Fruit fly (Drosophila melanogaster): ENCODE measurements around the gene osi.

DNA sequence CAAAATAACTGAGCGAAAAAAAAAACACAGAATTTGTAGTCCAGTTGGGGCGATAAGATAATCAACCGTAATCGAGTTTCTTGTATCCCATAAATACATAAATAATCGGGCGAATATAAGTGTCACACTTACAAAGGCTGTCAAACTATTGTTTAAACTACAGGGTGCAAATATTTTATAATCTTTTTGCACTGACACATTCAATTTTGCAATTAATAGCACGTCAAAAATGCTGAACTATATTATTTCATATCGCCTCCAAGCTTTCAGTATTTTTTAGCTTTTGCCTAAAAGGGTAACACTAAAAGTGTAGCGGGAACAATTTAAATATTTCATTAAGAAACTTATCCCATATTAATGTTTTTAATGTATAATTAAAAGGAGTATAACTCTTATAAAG, 22.4 kb upstream of the osi start, which contains the start of gene ApepP:
- TF ChIP-seq br (GFP tag; optimal IDR thresholded peaks at IDR 0.05) (no peak), HLH106 (tag; optimal IDR thresholded peaks at IDR 0.05) (no peak), Hr78 (GFP tag; optimal IDR thresholded peaks at IDR 0.05) (no peak), dmrt93B (GFP tag; optimal IDR thresholded peaks at IDR 0.05) (no peak), Myc (optimal IDR thresholded peaks at IDR 0.05) (no peak)
